Fruit fly (Drosophila melanogaster): ENCODE results near the gene IKKbeta.

DNA sequence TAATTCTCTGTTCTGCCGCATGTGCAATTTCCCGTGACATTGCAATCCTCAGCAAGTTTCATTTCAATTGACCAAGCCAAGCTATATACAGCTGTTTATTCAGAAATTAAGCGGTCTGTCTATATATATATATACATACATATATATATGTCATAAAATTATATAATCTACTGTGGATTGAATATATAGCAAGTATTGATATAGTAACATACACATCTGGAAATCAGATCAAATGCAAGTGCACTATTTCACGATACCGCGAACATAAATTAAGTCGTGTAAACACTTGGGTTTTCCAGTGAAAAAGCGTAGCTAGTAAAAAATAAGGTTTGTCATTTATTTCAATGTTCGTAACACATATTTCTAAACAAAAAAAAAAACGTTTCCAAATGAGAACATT lies 3.2 kb downstream of the IKKbeta start, which contains the start of gene Jhbp5:
- TF ChIP-seq psq (optimal IDR thresholded peaks at IDR 0.05) (no peak), pan (optimal IDR thresholded peaks at IDR 0.05) (no peak)
